Fruit fly (Drosophila melanogaster) whole organism, embryonic: Measurements from ENCODE around the gene glu.
A peak's percentile ranks its signal among the peaks of the same experiment; 100 is the strongest.

Source experiments
- CG10979 ChIP-seq: fragments of 200-800 bp; sonication (Bioruptor generic); optimal IDR thresholded peaks from 2 replicates; lab custom pipeline; 2018; ENCODE audit warnings: missing biosample characterization, mild to moderate bottlenecking, missing genetic modification characterization, moderate library complexity
- CG11456 ChIP-seq: fragments of 200-800 bp; sonication (Bioruptor generic); IDR thresholded peaks from 3 replicates; pipeline ENCODE4 v1.3.6; 2022; ENCODE audit warnings: missing biosample characterization, missing genetic modification characterization
- CG11504 ChIP-seq: fragments of 200-800 bp; sonication (Bioruptor generic); optimal IDR thresholded peaks from 3 replicates; lab custom pipeline; 2019; ENCODE audit warnings: missing biosample characterization, mild to moderate bottlenecking, missing genetic modification characterization, moderate library complexity
- CG12219 ChIP-seq: fragments of 200-800 bp; sonication (Bioruptor generic); optimal IDR thresholded peaks from 3 replicates; lab custom pipeline; 2018; ENCODE audit warnings: missing biosample characterization, mild to moderate bottlenecking, missing genetic modification characterization
- CG12744 ChIP-seq: fragments of 200-800 bp; sonication (Bioruptor generic); optimal IDR thresholded peaks from 2 replicates; lab custom pipeline; 2016; ENCODE audit warnings: missing biosample characterization, missing genetic modification characterization
- CG13624 ChIP-seq: fragments of 200-800 bp; sonication (Bioruptor generic); optimal IDR thresholded peaks from 2 replicates; lab custom pipeline; 2016; ENCODE audit warnings: missing biosample characterization, missing genetic modification characterization
- CG14050 ChIP-seq: fragments of 200-800 bp; sonication (Bioruptor generic); IDR thresholded peaks from 3 replicates; pipeline ENCODE4 v1.3.6; 2022; ENCODE audit warnings: missing biosample characterization, missing genetic modification characterization
- CG15696 ChIP-seq: fragments of 200-800 bp; sonication (Bioruptor generic); optimal IDR thresholded peaks from 2 replicates; lab custom pipeline; 2019; ENCODE audit warnings: missing biosample characterization, mild to moderate bottlenecking, missing genetic modification characterization, moderate library complexity
- CG17186 ChIP-seq: fragments of 200-800 bp; sonication (Bioruptor generic); optimal IDR thresholded peaks from 3 replicates; lab custom pipeline; 2017; ENCODE audit warnings: missing biosample characterization, missing genetic modification reagents, missing genetic modification characterization
- CG17568 ChIP-seq: fragments of 200-800 bp; sonication (Bioruptor generic); optimal IDR thresholded peaks from 2 replicates; lab custom pipeline; 2018; ENCODE audit warnings: missing biosample characterization, mild to moderate bottlenecking, missing genetic modification characterization, moderate library complexity
- CG17802 ChIP-seq: fragments of 200-800 bp; sonication (Bioruptor generic); optimal IDR thresholded peaks from 2 replicates; lab custom pipeline; 2018; ENCODE audit warnings: missing biosample characterization, mild to moderate bottlenecking, missing genetic modification characterization, moderate library complexity
- CG18619 ChIP-seq: fragments of 200-800 bp; sonication (Bioruptor generic); optimal IDR thresholded peaks from 3 replicates; lab custom pipeline; 2017; ENCODE audit warnings: missing biosample characterization, mild to moderate bottlenecking, missing genetic modification characterization
- CG2678 ChIP-seq: fragments of 200-800 bp; sonication (Bioruptor generic); optimal IDR thresholded peaks from 3 replicates; lab custom pipeline; 2019; ENCODE audit warnings: missing biosample characterization, mild to moderate bottlenecking, missing genetic modification characterization, moderate library complexity
- CG30431 ChIP-seq: fragments of 200-800 bp; sonication (Bioruptor generic); optimal IDR thresholded peaks from 2 replicates; lab custom pipeline; 2017; ENCODE audit warnings: missing biosample characterization, missing genetic modification characterization
- CG31224 ChIP-seq: fragments of 200-800 bp; sonication (Bioruptor generic); IDR thresholded peaks from 2 replicates; pipeline ENCODE4 v1.3.6; 2022; ENCODE audit warnings: missing biosample characterization, missing genetic modification characterization
- CG5953 ChIP-seq: fragments of 200-800 bp; sonication (Bioruptor generic); IDR thresholded peaks from 2 replicates; pipeline ENCODE4 v1.3.6; 2022; ENCODE audit warnings: missing biosample characterization, missing genetic modification characterization
- CG6689 ChIP-seq: fragments of 200-800 bp; sonication (Bioruptor generic); IDR thresholded peaks from 2 replicates; pipeline ENCODE4 v1.3.6; 2022; ENCODE audit warnings: missing biosample characterization, missing genetic modification characterization
- CG6791 ChIP-seq: fragments of 200-800 bp; sonication (Bioruptor generic); IDR thresholded peaks from 3 replicates; pipeline ENCODE4 v1.3.6; 2022; ENCODE audit warnings: missing biosample characterization, missing genetic modification characterization; ENCODE audit not compliant: partially characterized antibody
- CG7963 ChIP-seq: fragments of 200-800 bp; sonication (Bioruptor generic); IDR thresholded peaks from 3 replicates; pipeline ENCODE4 v1.3.6; 2022; ENCODE audit warnings: missing biosample characterization, missing genetic modification characterization; ENCODE audit not compliant: partially characterized antibody
- CG8478 ChIP-seq: fragments of >200 bp; optimal IDR thresholded peaks from 2 replicates; lab custom pipeline; 2018
- CG9727 ChIP-seq: fragments of 200-800 bp; sonication (Bioruptor generic); optimal IDR thresholded peaks from 3 replicates; lab custom pipeline; 2017; ENCODE audit warnings: missing biosample characterization, mild to moderate bottlenecking, missing genetic modification characterization
- Camta ChIP-seq: fragments of 200-800 bp; sonication (Bioruptor generic); optimal IDR thresholded peaks from 2 replicates; lab custom pipeline; 2016; ENCODE audit warnings: missing biosample characterization, missing genetic modification characterization
- Chrac-16 ChIP-seq: fragments of 200-800 bp; sonication (Bioruptor generic); optimal IDR thresholded peaks from 3 replicates; lab custom pipeline; 2016; ENCODE audit warnings: missing biosample characterization, missing genetic modification characterization
- CoRest ChIP-seq: fragments of 200-800 bp; sonication (Bioruptor generic); optimal IDR thresholded peaks from 3 replicates; lab custom pipeline; 2018; ENCODE audit warnings: missing biosample characterization, mild to moderate bottlenecking, missing genetic modification characterization, moderate library complexity
- E2f2 ChIP-seq: fragments of 200-800 bp; sonication (Bioruptor generic); IDR thresholded peaks from 2 replicates; pipeline ENCODE4 v1.3.6; 2022; ENCODE audit warnings: missing biosample characterization, missing genetic modification characterization
- Fer1 ChIP-seq: fragments of 200-800 bp; sonication (Bioruptor generic); optimal IDR thresholded peaks from 2 replicates; lab custom pipeline; 2017; ENCODE audit warnings: missing biosample characterization, mild to moderate bottlenecking, missing genetic modification characterization
- Hr3 ChIP-seq: fragments of 200-800 bp; sonication (Bioruptor generic); optimal IDR thresholded peaks from 3 replicates; lab custom pipeline; 2016; ENCODE audit warnings: missing biosample characterization, missing genetic modification characterization
- Lim3 ChIP-seq: fragments of 200-800 bp; sonication (Bioruptor generic); IDR thresholded peaks from 2 replicates; pipeline ENCODE4 v1.3.6; 2022; ENCODE audit warnings: missing biosample characterization, missing genetic modification characterization
- Mrtf ChIP-seq: fragments of 200-800 bp; sonication (Bioruptor generic); IDR thresholded peaks from 3 replicates; pipeline ENCODE4 v1.3.6; 2022; ENCODE audit warnings: missing biosample characterization, missing genetic modification characterization
- Myb ChIP-seq: fragments of 200-800 bp; sonication (Bioruptor generic); optimal IDR thresholded peaks from 2 replicates; lab custom pipeline; 2016; ENCODE audit warnings: missing biosample characterization, missing genetic modification characterization
- NC2β ChIP-seq: fragments of 200-800 bp; sonication (Bioruptor generic); optimal IDR thresholded peaks from 2 replicates; lab custom pipeline; 2016; ENCODE audit warnings: missing biosample characterization, missing genetic modification characterization
- NfI ChIP-seq: fragments of 200-800 bp; sonication (Bioruptor generic); optimal IDR thresholded peaks from 3 replicates; lab custom pipeline; 2018; ENCODE audit warnings: missing biosample characterization, mild to moderate bottlenecking, missing genetic modification characterization, moderate library complexity
- Ptx1 ChIP-seq: fragments of 200-800 bp; sonication (Bioruptor generic); IDR thresholded peaks from 2 replicates; pipeline ENCODE4 v1.3.6; 2022; ENCODE audit warnings: missing biosample characterization, missing genetic modification characterization
- Vsx1 ChIP-seq: fragments of 200-800 bp; sonication (Bioruptor generic); optimal IDR thresholded peaks from 2 replicates; lab custom pipeline; 2017; ENCODE audit warnings: missing biosample characterization, mild to moderate bottlenecking, missing genetic modification characterization, missing genetic modification reagents
- crc ChIP-seq: fragments of 200-800 bp; sonication (Bioruptor generic); optimal IDR thresholded peaks from 2 replicates; lab custom pipeline; 2016; ENCODE audit warnings: missing biosample characterization, missing genetic modification characterization
- danr ChIP-seq: fragments of 200-800 bp; sonication (Bioruptor generic); IDR thresholded peaks from 2 replicates; pipeline ENCODE4 v1.3.6; 2022; ENCODE audit warnings: missing biosample characterization, missing genetic modification characterization
- dmrt99B ChIP-seq: fragments of 200-800 bp; sonication (Bioruptor generic); optimal IDR thresholded peaks from 2 replicates; lab custom pipeline; 2018; ENCODE audit warnings: missing biosample characterization, mild to moderate bottlenecking, missing genetic modification characterization, moderate library complexity
- gcm ChIP-seq: fragments of 200-800 bp; sonication (Bioruptor generic); optimal IDR thresholded peaks from 2 replicates; lab custom pipeline; 2019; ENCODE audit warnings: missing biosample characterization, mild to moderate bottlenecking, missing genetic modification characterization, moderate library complexity
- gsb ChIP-seq: fragments of 200-800 bp; sonication (Bioruptor generic); IDR thresholded peaks from 2 replicates; pipeline ENCODE4 v1.3.6; 2022; ENCODE audit warnings: missing biosample characterization, missing genetic modification characterization
- hbn ChIP-seq: fragments of 200-800 bp; sonication (Bioruptor generic); IDR thresholded peaks from 2 replicates; pipeline ENCODE4 v1.3.6; 2022; ENCODE audit warnings: missing biosample characterization, missing genetic modification characterization; ENCODE audit not compliant: partially characterized antibody
- her ChIP-seq: fragments of 200-800 bp; sonication (Bioruptor generic); optimal IDR thresholded peaks from 2 replicates; lab custom pipeline; 2016; ENCODE audit warnings: missing biosample characterization, missing genetic modification characterization
- lab ChIP-seq: fragments of 200-800 bp; sonication (Bioruptor generic); optimal IDR thresholded peaks from 3 replicates; lab custom pipeline; 2017; ENCODE audit warnings: missing biosample characterization, missing genetic modification characterization, mild to moderate bottlenecking, moderate library complexity, missing genetic modification reagents
- lola ChIP-seq, 3 experiments: fragments of >200 bp in 2 of 3; fragments of 200-800 bp in 1 of 3; sonication (Bioruptor generic) in 1 of 3; optimal IDR thresholded peaks; 2 replicates each; lab custom pipeline; 2017 to 2019; ENCODE audit warnings: missing biosample characterization in 3 of 3, missing genetic modification characterization in 3 of 3, mild to moderate bottlenecking in 1 of 3, moderate library complexity in 1 of 3
- otp ChIP-seq: fragments of 200-800 bp; sonication (Bioruptor generic); IDR thresholded peaks from 3 replicates; pipeline ENCODE4, ENCODE4 v1.3.6; 2022; ENCODE audit warnings: missing biosample characterization, missing genetic modification characterization
- salm ChIP-seq: fragments of 200-800 bp; sonication (Bioruptor generic); optimal IDR thresholded peaks from 2 replicates; lab custom pipeline; 2018; ENCODE audit warnings: missing biosample characterization, mild to moderate bottlenecking, missing genetic modification characterization
- tin ChIP-seq: fragments of 200-800 bp; sonication (Bioruptor generic); optimal IDR thresholded peaks from 3 replicates; lab custom pipeline; 2016; ENCODE audit warnings: missing biosample characterization, missing genetic modification characterization
- tio ChIP-seq: fragments of 200-800 bp; sonication (Bioruptor generic); optimal IDR thresholded peaks from 2 replicates; lab custom pipeline; 2017; ENCODE audit warnings: missing biosample characterization, missing genetic modification characterization, inconsistent platforms
- ttk ChIP-seq: fragments of 200-800 bp; sonication (Bioruptor generic); IDR thresholded peaks from 2 replicates; pipeline ENCODE4 v2.1.2; 2022; ENCODE audit warnings: missing biosample characterization, missing genetic modification characterization

The glu gene

dm6 chr2L:16720707-16721700 lies 17.2 kb downstream of the glu start (continued):
- TF ChIP-seq CG13624 (GFP tag; lab: Kevin White, UChicago) (peak; percentile 70), tio (GFP tag; lab: Kevin White, UChicago) (peak; percentile 86), Myb (GFP tag; lab: Kevin White, UChicago) (peak; percentile 14), CG17802 (peak; percentile 67), CG5953 (GFP tag; lab: Robert Waterston, UW) (peak; percentile 96), CG12744 (GFP tag; lab: Kevin White, UChicago) (peak; percentile 76), Chrac-16 (peak; percentile 84), Mrtf (GFP tag; lab: Robert Waterston, UW) (peak; percentile 83; the same call in 1 of the 3 replicates), lab (GFP tag; lab: Kevin White, UChicago) (peak; percentile 95), CG11504 (tag; lab: Kevin White, UChicago) (peak; percentile 89), CG18619 (peak; percentile 84), CG14050 (GFP tag; lab: Robert Waterston, UW) (peak; percentile 93), CG6791 (no peak), tin (GFP tag; lab: Kevin White, UChicago) (peak; percentile 92), crc (no peak), ttk (peak; percentile 94), gcm (GFP tag; lab: Kevin White, UChicago) (peak; percentile 86), NC2β (GFP tag; lab: Kevin White, UChicago) (peak; percentile 61), CG31224 (peak; percentile 88), CoRest (tag; lab: Kevin White, UChicago) (peak; percentile 93), CG11456 (GFP tag; lab: Robert Waterston, UW) (peak; percentile 95), CG8478 (no peak), CG30431 (GFP tag; lab: Kevin White, UChicago) (peak; percentile 80), danr (GFP tag; lab: Robert Waterston, UW) (peak; percentile 81), lola (GFP tag; optimal IDR thresholded peaks at IDR 0.05; lab: Kevin White, UChicago) (peak in 1 of 3 experiments; percentile 65), salm (tag; lab: Kevin White, UChicago) (peak; percentile 73), CG10979 (tag; lab: Kevin White, UChicago) (peak; percentile 90), gsb (GFP tag; lab: Robert Waterston, UW) (peak; percentile 86), Lim3 (peak; percentile 72), otp (GFP tag; lab: Robert Waterston, UW) (peak; percentile 94), CG12219 (GFP tag; lab: Kevin White, UChicago) (peak; percentile 68), Fer1 (GFP tag; lab: Kevin White, UChicago) (peak; percentile 91), Hr3 (peak; percentile 77), E2f2 (peak; percentile 75), CG9727 (GFP tag; lab: Kevin White, UChicago) (peak; percentile 97), CG15696 (tag; lab: Kevin White, UChicago) (peak; percentile 76), Ptx1 (GFP tag; lab: Robert Waterston, UW) (peak; percentile 97), CG17186 (GFP tag; lab: Kevin White, UChicago) (peak; percentile 58), Camta (GFP tag; lab: Kevin White, UChicago) (peak; percentile 72), Vsx1 (GFP tag; lab: Kevin White, UChicago) (peak; percentile 60), hbn (GFP tag; lab: Robert Waterston, UW) (no peak), CG6689 (GFP tag; lab: Robert Waterston, UW) (peak; percentile 96), CG7963 (GFP tag; lab: Robert Waterston, UW) (no peak), her (peak; percentile 25), dmrt99B (tag; lab: Kevin White, UChicago) (peak; percentile 96), NfI (GFP tag; lab: Kevin White, UChicago) (peak; percentile 81), CG2678 (tag; lab: Kevin White, UChicago) (peak; percentile 95), CG17568 (GFP tag; lab: Kevin White, UChicago) (peak; percentile 81)
